Worm (Caenorhabditis elegans): ENCODE measurements around the gene thn-6.

DNA sequence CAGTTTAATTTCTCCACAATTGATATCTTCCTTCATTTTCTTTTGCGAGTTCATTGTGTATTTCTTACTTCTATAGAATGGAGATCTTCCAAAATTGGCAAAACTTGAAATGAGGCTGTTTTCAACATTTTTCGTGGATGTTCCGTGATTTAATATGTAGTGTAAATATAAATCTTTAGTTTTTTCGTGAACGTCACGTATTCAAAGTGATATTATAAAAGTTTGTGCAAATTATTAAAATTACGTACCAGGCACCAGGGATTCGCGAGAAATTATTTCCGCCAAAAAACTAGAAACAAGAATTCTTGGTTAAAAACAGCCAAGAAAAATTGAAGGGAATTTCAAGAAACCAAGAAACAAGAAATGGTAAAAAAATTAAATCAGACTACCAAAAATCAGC is 4.5 kb upstream of the thn-6 start, which contains the start of gene Y59E9AL.8:
- TF ChIP-seq nfya-1 (tag; optimal IDR thresholded peaks at IDR 0.05): no peak
- no peak for TF ChIP-seq ceh-9 (tag; optimal IDR thresholded peaks at IDR 0.05)
- TF ChIP-seq nhr-11 (tag; optimal IDR thresholded peaks at IDR 0.05): no peak
- no peak for TF ChIP-seq sox-2 (GFP tag; IDR thresholded peaks at IDR 0.05)
- no peak for TF ChIP-seq unc-55 (GFP tag; optimal IDR thresholded peaks at IDR 0.05)
